Fruit fly (Drosophila melanogaster) whole organism, embryonic: ENCODE measurements around the gene CG7362.

Source experiments
- Bdp1 ChIP-seq: fragments of 200-800 bp; sonication (Bioruptor generic); optimal IDR thresholded peaks from 3 replicates; lab custom pipeline; 2016; ENCODE audit warnings: missing biosample characterization, missing genetic modification characterization
- CG10366 ChIP-seq: fragments of 200-800 bp; sonication (Bioruptor generic); IDR thresholded peaks from 2 replicates; pipeline ENCODE4 v1.3.6; 2022; ENCODE audit warnings: missing biosample characterization, missing genetic modification characterization
- CG11085 ChIP-seq: fragments of 200-800 bp; sonication (Bioruptor generic); IDR thresholded peaks from 2 replicates; pipeline ENCODE4 v1.3.6; 2022; ENCODE audit warnings: missing biosample characterization, missing genetic modification characterization
- CG13287 ChIP-seq: fragments of 200-800 bp; sonication (Bioruptor generic); IDR thresholded peaks from 2 replicates; pipeline ENCODE4 v1.3.6; 2022; ENCODE audit warnings: missing biosample characterization, missing genetic modification characterization; ENCODE audit not compliant: partially characterized antibody
- CG13296 ChIP-seq: fragments of 200-800 bp; sonication (Bioruptor generic); optimal IDR thresholded peaks from 3 replicates; lab custom pipeline; 2018; ENCODE audit warnings: missing biosample characterization, mild to moderate bottlenecking, missing genetic modification characterization
- CG13624 ChIP-seq: fragments of 200-800 bp; sonication (Bioruptor generic); optimal IDR thresholded peaks from 2 replicates; lab custom pipeline; 2016; ENCODE audit warnings: missing biosample characterization, missing genetic modification characterization
- CG1529 ChIP-seq: fragments of 200-800 bp; sonication (Bioruptor generic); optimal IDR thresholded peaks from 3 replicates; lab custom pipeline; 2018; ENCODE audit warnings: missing biosample characterization, missing genetic modification characterization
- CG17186 ChIP-seq: fragments of 200-800 bp; sonication (Bioruptor generic); optimal IDR thresholded peaks from 3 replicates; lab custom pipeline; 2017; ENCODE audit warnings: missing biosample characterization, missing genetic modification reagents, missing genetic modification characterization
- CG17385 ChIP-seq: fragments of 200-800 bp; sonication (Bioruptor generic); optimal IDR thresholded peaks from 3 replicates; lab custom pipeline; 2018; ENCODE audit warnings: missing biosample characterization, mild to moderate bottlenecking, missing genetic modification characterization
- CG18011 ChIP-seq: fragments of 200-800 bp; sonication (Bioruptor generic); optimal IDR thresholded peaks from 2 replicates; lab custom pipeline; 2017; ENCODE audit warnings: missing biosample characterization, missing genetic modification characterization, mild to moderate bottlenecking, moderate library complexity, missing genotype
- CG18262 ChIP-seq: fragments of 200-800 bp; optimal IDR thresholded peaks from 3 replicates; lab custom pipeline; 2019; ENCODE audit warnings: missing biosample characterization, mild to moderate bottlenecking, missing genetic modification characterization, moderate library complexity
- CG18476 ChIP-seq: fragments of 200-800 bp; sonication (Bioruptor generic); optimal IDR thresholded peaks from 2 replicates; lab custom pipeline; 2016; ENCODE audit warnings: missing biosample characterization, mild to moderate bottlenecking, missing genetic modification characterization
- CG2116 ChIP-seq: fragments of 200-800 bp; sonication (Bioruptor generic); optimal IDR thresholded peaks from 3 replicates; lab custom pipeline; 2018; ENCODE audit warnings: missing biosample characterization, mild to moderate bottlenecking, missing genetic modification characterization
- CG2712 ChIP-seq: fragments of 200-800 bp; optimal IDR thresholded peaks from 3 replicates; lab custom pipeline; 2019; ENCODE audit warnings: missing biosample characterization, mild to moderate bottlenecking, missing genetic modification characterization, moderate library complexity
- CG33213 ChIP-seq: fragments of 200-800 bp; sonication (Bioruptor generic); optimal IDR thresholded peaks from 3 replicates; lab custom pipeline; 2016; ENCODE audit warnings: missing biosample characterization, missing genetic modification characterization
- CG4820 ChIP-seq: fragments of 200-800 bp; sonication (Bioruptor generic); optimal IDR thresholded peaks from 3 replicates; lab custom pipeline; 2016; ENCODE audit warnings: missing biosample characterization, missing genetic modification characterization
- CG6175 ChIP-seq: fragments of 200-800 bp; sonication (Bioruptor generic); IDR thresholded peaks from 3 replicates; pipeline ENCODE4 v1.3.6; 2022; ENCODE audit warnings: missing biosample characterization, missing genetic modification characterization
- CG6813 ChIP-seq: fragments of 200-800 bp; sonication (Bioruptor generic); optimal IDR thresholded peaks from 2 replicates; lab custom pipeline; 2017; ENCODE audit warnings: missing biosample characterization, missing genetic modification characterization, mild to moderate bottlenecking, moderate library complexity, missing genetic modification reagents
- CG7271 ChIP-seq: fragments of 200-800 bp; sonication (Bioruptor generic); optimal IDR thresholded peaks from 2 replicates; lab custom pipeline; 2018; ENCODE audit warnings: missing biosample characterization, mild to moderate bottlenecking, missing genetic modification characterization, moderate library complexity
- CG9817 ChIP-seq: fragments of 200-800 bp; sonication (Bioruptor generic); optimal IDR thresholded peaks from 2 replicates; lab custom pipeline; 2018; ENCODE audit warnings: missing biosample characterization, mild to moderate bottlenecking, missing genetic modification characterization, moderate library complexity
- Chrac-16 ChIP-seq: fragments of 200-800 bp; sonication (Bioruptor generic); optimal IDR thresholded peaks from 3 replicates; lab custom pipeline; 2016; ENCODE audit warnings: missing biosample characterization, missing genetic modification characterization
- Dek ChIP-seq: fragments of 200-800 bp; sonication (Bioruptor generic); optimal IDR thresholded peaks from 3 replicates; lab custom pipeline; 2019; ENCODE audit warnings: missing biosample characterization, mild to moderate bottlenecking, missing genetic modification characterization, moderate library complexity
- ERR ChIP-seq: fragments of 200-800 bp; sonication (Bioruptor generic); optimal IDR thresholded peaks from 2 replicates; lab custom pipeline; 2016; ENCODE audit warnings: missing biosample characterization, missing genetic modification characterization
- Gsc ChIP-seq: fragments of 200-800 bp; sonication (Bioruptor generic); IDR thresholded peaks from 2 replicates; pipeline ENCODE4 v1.3.6; 2022; ENCODE audit warnings: missing biosample characterization, missing genetic modification characterization
- H2.0 ChIP-seq: fragments of 200-800 bp; sonication (Bioruptor generic); IDR thresholded peaks from 2 replicates; pipeline ENCODE4 v1.3.6; 2022; ENCODE audit warnings: missing biosample characterization, missing genetic modification characterization
- MBD-R2 ChIP-seq: fragments of 200-800 bp; sonication (Bioruptor generic); IDR thresholded peaks from 2 replicates; pipeline ENCODE4 v1.3.6; 2022; ENCODE audit warnings: missing biosample characterization, missing genetic modification characterization
- Sox100B ChIP-seq: fragments of 200-800 bp; sonication (Bioruptor generic); optimal IDR thresholded peaks from 3 replicates; lab custom pipeline; 2018; ENCODE audit warnings: missing biosample characterization, mild to moderate bottlenecking, missing genetic modification characterization
- aop ChIP-seq: fragments of 200-800 bp; sonication (Bioruptor generic); IDR thresholded peaks from 2 replicates; pipeline ENCODE4 v1.3.6; 2022; ENCODE audit warnings: missing biosample characterization, missing genetic modification characterization
- br ChIP-seq: fragments of >200 bp; optimal IDR thresholded peaks from 2 replicates; lab custom pipeline; 2017
- chn ChIP-seq: fragments of 200-800 bp; sonication (Bioruptor generic); optimal IDR thresholded peaks from 2 replicates; lab custom pipeline; 2016; ENCODE audit warnings: missing biosample characterization, missing genetic modification characterization
- crol ChIP-seq: fragments of 200-800 bp; sonication (Bioruptor generic); IDR thresholded peaks from 2 replicates; pipeline ENCODE4 v1.3.6; 2022; ENCODE audit warnings: missing biosample characterization, missing genetic modification characterization
- da ChIP-seq: fragments of 200-800 bp; sonication (Bioruptor generic); optimal IDR thresholded peaks from 2 replicates; lab custom pipeline; 2016; ENCODE audit warnings: missing biosample characterization, missing genetic modification characterization
- disco-r ChIP-seq: fragments of 200-800 bp; sonication (Bioruptor generic); optimal IDR thresholded peaks from 2 replicates; lab custom pipeline; 2016; ENCODE audit warnings: missing biosample characterization, missing genetic modification characterization
- ems ChIP-seq: fragments of 200-800 bp; sonication (Bioruptor generic); optimal IDR thresholded peaks from 3 replicates; lab custom pipeline; 2016; ENCODE audit warnings: missing biosample characterization, missing genetic modification characterization
- gcm2 ChIP-seq: fragments of 200-800 bp; sonication (Bioruptor generic); optimal IDR thresholded peaks from 2 replicates; lab custom pipeline; 2016; ENCODE audit warnings: missing biosample characterization, missing genetic modification characterization
- grau ChIP-seq: fragments of 200-800 bp; optimal IDR thresholded peaks from 3 replicates; lab custom pipeline; 2019; ENCODE audit warnings: missing biosample characterization, mild to moderate bottlenecking, missing genetic modification characterization, moderate library complexity
- gsb ChIP-seq: fragments of 200-800 bp; sonication (Bioruptor generic); IDR thresholded peaks from 2 replicates; pipeline ENCODE4 v1.3.6; 2022; ENCODE audit warnings: missing biosample characterization, missing genetic modification characterization
- jigr1 ChIP-seq: fragments of 200-800 bp; sonication (Bioruptor generic); IDR thresholded peaks from 3 replicates; pipeline ENCODE4 v1.3.6; 2022; ENCODE audit warnings: missing biosample characterization, missing genetic modification characterization
- jing ChIP-seq: fragments of 200-800 bp; sonication (Bioruptor generic); optimal IDR thresholded peaks from 2 replicates; lab custom pipeline; 2018; ENCODE audit warnings: missing biosample characterization, mild to moderate bottlenecking, missing genetic modification characterization
- maf-S ChIP-seq: fragments of 200-800 bp; sonication (Bioruptor generic); optimal IDR thresholded peaks from 2 replicates; lab custom pipeline; 2016; ENCODE audit warnings: missing biosample characterization, missing genetic modification characterization
- nom ChIP-seq: fragments of 200-800 bp; sonication (Bioruptor generic); optimal IDR thresholded peaks from 2 replicates; lab custom pipeline; 2017; ENCODE audit warnings: missing biosample characterization, missing genetic modification characterization, mild to moderate bottlenecking, moderate library complexity, missing genetic modification reagents
- otp ChIP-seq: fragments of 200-800 bp; sonication (Bioruptor generic); IDR thresholded peaks from 3 replicates; pipeline ENCODE4, ENCODE4 v1.3.6; 2022; ENCODE audit warnings: missing biosample characterization, missing genetic modification characterization
- pho ChIP-seq: fragments of 200-800 bp; sonication (Bioruptor generic); optimal IDR thresholded peaks from 2 replicates; lab custom pipeline; 2016; ENCODE audit warnings: missing biosample characterization, missing genetic modification characterization
- rib ChIP-seq: fragments of 200-800 bp; sonication (Bioruptor generic); IDR thresholded peaks from 2 replicates; pipeline ENCODE4 v1.3.6; 2022; ENCODE audit warnings: missing biosample characterization, missing genetic modification characterization
- row ChIP-seq: fragments of 200-800 bp; sonication (Bioruptor generic); IDR thresholded peaks from 3 replicates; pipeline ENCODE4 v1.3.6; 2022; ENCODE audit warnings: missing biosample characterization, missing genetic modification characterization
- sc ChIP-seq, 3 experiments: fragments of >200 bp in 2 of 3; fragments of 200-800 bp in 1 of 3; sonication (Bioruptor generic) in 1 of 3; optimal IDR thresholded peaks; 2 replicates in 2 of 3; 3 replicates in 1 of 3; lab custom pipeline; 2017; ENCODE audit warnings: mild to moderate bottlenecking in 1 of 3, missing biosample characterization in 1 of 3, missing genetic modification characterization in 1 of 3, missing genetic modification reagents in 1 of 3
- sqz ChIP-seq: fragments of 200-800 bp; sonication (Bioruptor generic); optimal IDR thresholded peaks from 3 replicates; lab custom pipeline; 2018; ENCODE audit warnings: missing biosample characterization, mild to moderate bottlenecking, missing genetic modification characterization
- stwl ChIP-seq: fragments of 200-800 bp; sonication (Bioruptor generic); optimal IDR thresholded peaks from 3 replicates; lab custom pipeline; 2018; ENCODE audit warnings: missing biosample characterization, mild to moderate bottlenecking, missing genetic modification characterization, moderate library complexity
- tap ChIP-seq: fragments of 200-800 bp; optimal IDR thresholded peaks from 3 replicates; lab custom pipeline; 2019; ENCODE audit warnings: missing biosample characterization, mild to moderate bottlenecking, missing genetic modification characterization, moderate library complexity
- trem ChIP-seq: fragments of 200-800 bp; optimal IDR thresholded peaks from 3 replicates; lab custom pipeline; 2019; ENCODE audit warnings: missing biosample characterization, mild to moderate bottlenecking, missing genetic modification characterization, moderate library complexity

CG7362 gene

DNA sequence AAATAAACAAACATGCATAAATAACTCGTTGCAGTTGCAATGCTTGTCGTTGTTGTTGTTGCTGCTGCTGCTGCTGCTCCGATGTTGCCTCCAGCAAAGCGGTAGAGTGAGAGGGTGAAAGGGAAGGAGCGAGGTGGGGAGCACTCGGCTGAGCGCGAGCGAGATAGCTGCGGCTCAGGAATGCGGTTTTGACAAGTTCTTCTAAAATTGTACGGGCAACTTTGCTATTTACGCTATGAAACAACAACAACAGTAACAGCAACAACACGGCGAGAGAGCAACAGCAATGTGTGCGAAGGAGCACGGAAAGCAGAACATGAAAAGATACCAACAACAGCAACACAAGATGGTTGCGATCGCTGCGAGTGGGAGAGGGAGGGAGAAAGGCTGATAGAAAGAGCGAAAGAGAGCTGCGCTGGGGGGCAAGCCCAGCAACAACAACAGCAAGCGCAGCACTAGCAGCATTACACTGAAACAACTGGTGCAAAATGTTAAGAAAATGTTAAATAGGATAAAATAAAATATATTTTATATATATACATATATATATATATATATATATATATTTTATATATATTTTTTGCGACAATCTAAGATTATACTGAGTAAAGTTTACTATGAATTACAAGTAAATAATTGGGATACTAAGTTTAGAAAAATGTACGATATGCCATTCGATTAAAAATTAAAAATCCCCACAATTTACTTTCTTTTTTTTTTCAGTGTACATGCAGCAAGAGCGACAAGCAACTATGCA, 39.9 kb downstream of the CG7362 start (continued):
- TF ChIP-seq CG6813 (GFP tag; lab: Kevin White, UChicago): peak; percentile 69
- no peak for TF ChIP-seq sc (optimal IDR thresholded peaks at IDR 0.05; lab: Kevin White, UChicago)
- peak; percentile 28 for TF ChIP-seq sc (GFP tag; optimal IDR thresholded peaks at IDR 0.05; lab: Kevin White, UChicago)
- TF ChIP-seq CG33213 (GFP tag; lab: Kevin White, UChicago): no peak
- peak; percentile 39 for TF ChIP-seq chn (GFP tag; lab: Kevin White, UChicago)
- no peak for TF ChIP-seq MBD-R2 (GFP tag; lab: Robert Waterston, UW)
- peak; percentile 13 for TF ChIP-seq Chrac-16 (GFP tag; lab: Kevin White, UChicago)
- TF ChIP-seq grau (tag; lab: Kevin White, UChicago): peak; percentile 62
- 0 out of 3 replicates have a peak, but pooled peaks have one; percentile 34 for TF ChIP-seq CG6175 (GFP tag; lab: Robert Waterston, UW)
- no peak for TF ChIP-seq Gsc (GFP tag; lab: Robert Waterston, UW)
- TF ChIP-seq CG10366 (GFP tag; lab: Robert Waterston, UW): peak; percentile 27; the same call in 1 of the 2 replicates
- TF ChIP-seq CG13624: no peak
- TF ChIP-seq disco-r (GFP tag; lab: Kevin White, UChicago): no peak
- peak; percentile 78 for TF ChIP-seq tap (tag; lab: Kevin White, UChicago)
- no peak for TF ChIP-seq gcm2 (GFP tag; lab: Kevin White, UChicago)
- TF ChIP-seq CG4820 (GFP tag; lab: Kevin White, UChicago): peak; percentile 92
- no peak for TF ChIP-seq jing (GFP tag; lab: Kevin White, UChicago)
- TF ChIP-seq nom (GFP tag; lab: Kevin White, UChicago): peak; percentile 85
- peak; percentile 92 for TF ChIP-seq CG18262 (tag; lab: Kevin White, UChicago)
- peak; percentile 53 for TF ChIP-seq CG17385 (GFP tag; lab: Kevin White, UChicago)
- peak; percentile 80 for TF ChIP-seq CG18476 (GFP tag; lab: Kevin White, UChicago)
- TF ChIP-seq maf-S: peak; percentile 32
- TF ChIP-seq rib: peak; percentile 79; the same call in 1 of the 2 replicates
- peak; percentile 34 for TF ChIP-seq CG17186 (GFP tag; lab: Kevin White, UChicago)
- peak; percentile 44 for TF ChIP-seq stwl (tag; lab: Kevin White, UChicago)
- TF ChIP-seq CG7271: peak; percentile 29
- peak; percentile 52 for TF ChIP-seq CG9817 (tag; lab: Kevin White, UChicago)
- TF ChIP-seq CG2116 (GFP tag; lab: Kevin White, UChicago): no peak
- TF ChIP-seq ems (GFP tag; lab: Kevin White, UChicago): peak; percentile 13
- no peak for TF ChIP-seq jigr1 (GFP tag; lab: Robert Waterston, UW)
- peak; percentile 22 for TF ChIP-seq Dek (tag; lab: Kevin White, UChicago)
- no peak for TF ChIP-seq CG18011 (GFP tag; lab: Kevin White, UChicago)
- peak; percentile 2 for TF ChIP-seq pho
- no peak for TF ChIP-seq Bdp1 (GFP tag; lab: Kevin White, UChicago)
- TF ChIP-seq CG13296: no peak
- TF ChIP-seq otp: no peak
- TF ChIP-seq da: no peak
- TF ChIP-seq CG2712 (tag; lab: Kevin White, UChicago): peak; percentile 87
- no peak for TF ChIP-seq aop (GFP tag; lab: Robert Waterston, UW)
- TF ChIP-seq CG11085 (GFP tag; lab: Robert Waterston, UW): no peak
- no peak for TF ChIP-seq gsb
- TF ChIP-seq trem (tag; lab: Kevin White, UChicago): peak; percentile 91
- TF ChIP-seq ERR (GFP tag; lab: Kevin White, UChicago): no peak
- TF ChIP-seq br: no peak
- peak; percentile 4 for TF ChIP-seq CG1529 (GFP tag; lab: Kevin White, UChicago)
- peak; percentile 94 for TF ChIP-seq crol
- TF ChIP-seq row (GFP tag; lab: Robert Waterston, UW): peak; percentile 37; the same call in 2 of the 3 replicates
- peak; percentile 91 for TF ChIP-seq Sox100B (GFP tag; lab: Kevin White, UChicago)
- TF ChIP-seq sqz (GFP tag; lab: Kevin White, UChicago): peak; percentile 75
- TF ChIP-seq H2.0 (GFP tag; lab: Robert Waterston, UW): peak; percentile 22; the same call in 1 of the 2 replicates
- 0 out of 2 replicates have a peak, but pooled peaks have one; percentile 6 for TF ChIP-seq CG13287 (GFP tag; lab: Robert Waterston, UW)
